Worm (Caenorhabditis elegans) whole organism, L3 larva: ENCODE measurements around the gene srg-56.

Source experiments
- ama-1 ChIP-seq: fragments of 150-350 bp; optimal IDR thresholded peaks from 2 replicates; lab custom pipeline; 2018
- ceh-28 ChIP-seq: fragments of 150-350 bp; optimal IDR thresholded peaks from 2 replicates; lab custom pipeline; 2014; ENCODE audit warnings: missing biosample characterization, missing genetic modification reagents, missing genetic modification characterization
- egl-27 ChIP-seq: sonication (generic microtip); optimal IDR thresholded peaks from 4 replicates; lab custom pipeline; 2017; ENCODE audit warnings: missing biosample characterization, missing genetic modification reagents, missing genetic modification characterization
- elt-2 ChIP-seq: sonication (generic microtip); optimal IDR thresholded peaks from 2 replicates; lab custom pipeline; 2016; ENCODE audit warnings: missing genetic modification reagents, mild to moderate bottlenecking, missing genetic modification characterization, missing compliant biosample characterization
- elt-3 ChIP-seq, 3 experiments: fragments of 150-350 bp in 1 of 3; sonication (generic microtip) in 2 of 3; optimal IDR thresholded peaks; 2 replicates in 2 of 3; 4 replicates in 1 of 3; lab custom pipeline; 2014 to 2017; ENCODE audit warnings: missing biosample characterization in 3 of 3, missing genetic modification characterization in 3 of 3
- fos-1 ChIP-seq: fragments of 150-350 bp; optimal IDR thresholded peaks from 2 replicates; lab custom pipeline; 2014; ENCODE audit warnings: missing biosample characterization, missing genetic modification characterization
- nhr-11 ChIP-seq: fragments of 150-350 bp; optimal IDR thresholded peaks from 2 replicates; lab custom pipeline; 2014; ENCODE audit warnings: missing biosample characterization, missing genetic modification characterization
- nhr-77 ChIP-seq: fragments of 150-350 bp; optimal IDR thresholded peaks from 2 replicates; lab custom pipeline; 2014; ENCODE audit warnings: missing biosample characterization, missing genetic modification characterization
- tbx-2 ChIP-seq: sonication (generic microtip); optimal IDR thresholded peaks from 2 replicates; lab custom pipeline; 2016; ENCODE audit warnings: mild to moderate bottlenecking, missing genetic modification characterization, missing compliant biosample characterization
- unc-62 ChIP-seq: fragments of 150-350 bp; sonication (generic microtip); optimal IDR thresholded peaks from 4 replicates; lab custom pipeline; 2014; ENCODE audit warnings: missing biosample characterization, missing genetic modification reagents, missing genetic modification characterization
- zag-1 ChIP-seq: fragments of 150-350 bp; optimal IDR thresholded peaks from 2 replicates; lab custom pipeline; 2014; ENCODE audit warnings: missing biosample characterization, missing genetic modification characterization

- TF ChIP-seq unc-62 (GFP tag; lab: Kevin White, UChicago) (no peak), nhr-77 (no peak), egl-27 (tag; lab: Kevin White, UChicago) (no peak), ama-1 (no peak), elt-2 (tag; lab: Kevin White, UChicago) (no peak), zag-1 (tag; lab: Kevin White, UChicago) (no peak), ceh-28 (tag; lab: Kevin White, UChicago) (no peak), fos-1 (no peak), nhr-11 (tag; lab: Kevin White, UChicago) (no peak), tbx-2 (tag; lab: Kevin White, UChicago) (no peak), elt-3 (tag; optimal IDR thresholded peaks at IDR 0.05; lab: Kevin White, UChicago) (no peak)
Observed at ce11 chrV:2758437-2758836, 20.4 kb upstream of the srg-56 start.
